Fruit fly (Drosophila melanogaster) whole organism, embryonic: ENCODE data around the gene NaPi-III.

ENCODE experiments used
- Atf-2 ChIP-seq: fragments of 200-800 bp; sonication (Bioruptor generic); optimal IDR thresholded peaks from 2 replicates; lab custom pipeline; 2016; ENCODE audit warnings: missing biosample characterization, missing genetic modification characterization
- B-H2 ChIP-seq: fragments of 200-800 bp; sonication (Bioruptor generic); optimal IDR thresholded peaks from 2 replicates; lab custom pipeline; 2018; ENCODE audit warnings: missing biosample characterization, mild to moderate bottlenecking, missing genetic modification characterization
- CG10147 ChIP-seq: fragments of 200-800 bp; sonication (Bioruptor generic); optimal IDR thresholded peaks from 2 replicates; lab custom pipeline; 2019; ENCODE audit warnings: missing biosample characterization, mild to moderate bottlenecking, missing genetic modification characterization, moderate library complexity
- CG10565 ChIP-seq: fragments of 200-800 bp; sonication (Bioruptor generic); optimal IDR thresholded peaks from 3 replicates; lab custom pipeline; 2016; ENCODE audit warnings: missing biosample characterization, mild to moderate bottlenecking, missing genetic modification characterization
- CG10959 ChIP-seq: fragments of 200-800 bp; sonication (Bioruptor generic); IDR thresholded peaks from 2 replicates; pipeline ENCODE4 v1.3.6; 2022; ENCODE audit warnings: missing biosample characterization, missing genetic modification characterization
- CG12659 ChIP-seq: fragments of 200-800 bp; sonication (Bioruptor generic); optimal IDR thresholded peaks from 3 replicates; lab custom pipeline; 2017; ENCODE audit warnings: mild to moderate bottlenecking, missing biosample characterization, missing genetic modification reagents, missing genetic modification characterization
- CG12942 ChIP-seq: fragments of 200-800 bp; sonication (Bioruptor generic); optimal IDR thresholded peaks from 3 replicates; lab custom pipeline; 2016; ENCODE audit warnings: missing biosample characterization, missing genetic modification characterization
- CG13296 ChIP-seq: fragments of 200-800 bp; sonication (Bioruptor generic); optimal IDR thresholded peaks from 3 replicates; lab custom pipeline; 2018; ENCODE audit warnings: missing biosample characterization, mild to moderate bottlenecking, missing genetic modification characterization
- CG13424 ChIP-seq: fragments of 200-800 bp; sonication (Bioruptor generic); optimal IDR thresholded peaks from 2 replicates; lab custom pipeline; 2019; ENCODE audit warnings: missing biosample characterization, mild to moderate bottlenecking, missing genetic modification characterization, moderate library complexity
- CG14441 ChIP-seq: fragments of 200-800 bp; sonication (Bioruptor generic); IDR thresholded peaks from 2 replicates; pipeline ENCODE4 v1.3.6; 2022; ENCODE audit warnings: missing biosample characterization, missing genetic modification characterization
- CG1529 ChIP-seq: fragments of 200-800 bp; sonication (Bioruptor generic); optimal IDR thresholded peaks from 3 replicates; lab custom pipeline; 2018; ENCODE audit warnings: missing biosample characterization, missing genetic modification characterization
- CG15479 ChIP-seq: fragments of 200-800 bp; sonication (Bioruptor generic); optimal IDR thresholded peaks from 3 replicates; lab custom pipeline; 2019; ENCODE audit warnings: missing biosample characterization, mild to moderate bottlenecking, missing genetic modification characterization, moderate library complexity
- CG2116 ChIP-seq: fragments of 200-800 bp; sonication (Bioruptor generic); optimal IDR thresholded peaks from 3 replicates; lab custom pipeline; 2018; ENCODE audit warnings: missing biosample characterization, mild to moderate bottlenecking, missing genetic modification characterization
- CG2875 ChIP-seq: fragments of 200-800 bp; sonication (Bioruptor generic); optimal IDR thresholded peaks from 2 replicates; lab custom pipeline; 2017; ENCODE audit warnings: missing biosample characterization, mild to moderate bottlenecking, missing genetic modification characterization, missing genetic modification reagents
- CG32767 ChIP-seq: fragments of 200-800 bp; sonication (Bioruptor generic); IDR thresholded peaks from 2 replicates; pipeline ENCODE4 v1.3.6; 2022; ENCODE audit warnings: missing biosample characterization, missing genetic modification characterization
- CG33557 ChIP-seq: fragments of 200-800 bp; sonication (Bioruptor generic); optimal IDR thresholded peaks from 2 replicates; lab custom pipeline; 2019; ENCODE audit warnings: missing biosample characterization, mild to moderate bottlenecking, missing genetic modification characterization, moderate library complexity
- CG34422 ChIP-seq: fragments of 200-800 bp; sonication (Bioruptor generic); IDR thresholded peaks from 3 replicates; pipeline ENCODE4 v1.3.6; 2022; ENCODE audit warnings: missing biosample characterization, missing genetic modification characterization
- CG5953 ChIP-seq: fragments of 200-800 bp; sonication (Bioruptor generic); IDR thresholded peaks from 2 replicates; pipeline ENCODE4 v1.3.6; 2022; ENCODE audit warnings: missing biosample characterization, missing genetic modification characterization
- CG6654 ChIP-seq: fragments of 200-800 bp; sonication (Bioruptor generic); optimal IDR thresholded peaks from 2 replicates; lab custom pipeline; 2017; ENCODE audit warnings: missing biosample characterization, mild to moderate bottlenecking, missing genetic modification characterization
- CG9609 ChIP-seq: fragments of 200-800 bp; sonication (Bioruptor generic); optimal IDR thresholded peaks from 3 replicates; lab custom pipeline; 2016; ENCODE audit warnings: missing biosample characterization, missing genetic modification characterization
- CG9797 ChIP-seq: fragments of 200-800 bp; sonication (Bioruptor generic); optimal IDR thresholded peaks from 3 replicates; lab custom pipeline; 2018; ENCODE audit warnings: missing biosample characterization, mild to moderate bottlenecking, missing genetic modification characterization
- CG9817 ChIP-seq: fragments of 200-800 bp; sonication (Bioruptor generic); optimal IDR thresholded peaks from 2 replicates; lab custom pipeline; 2018; ENCODE audit warnings: missing biosample characterization, mild to moderate bottlenecking, missing genetic modification characterization, moderate library complexity
- CG9876 ChIP-seq: fragments of 200-800 bp; sonication (Bioruptor generic); optimal IDR thresholded peaks from 2 replicates; lab custom pipeline; 2016; ENCODE audit warnings: missing biosample characterization, missing genetic modification characterization
- Deaf1 ChIP-seq: fragments of 200-800 bp; optimal IDR thresholded peaks from 3 replicates; lab custom pipeline; 2019; ENCODE audit warnings: missing biosample characterization, mild to moderate bottlenecking, missing genetic modification characterization, moderate library complexity
- Fer2 ChIP-seq: fragments of 200-800 bp; sonication (Bioruptor generic); optimal IDR thresholded peaks from 2 replicates; lab custom pipeline; 2018; ENCODE audit warnings: missing biosample characterization, mild to moderate bottlenecking, missing genetic modification characterization, moderate library complexity
- Hey ChIP-seq: fragments of 200-800 bp; sonication (Bioruptor generic); optimal IDR thresholded peaks from 3 replicates; lab custom pipeline; 2018; ENCODE audit warnings: missing biosample characterization, mild to moderate bottlenecking, missing genetic modification characterization
- Hsf ChIP-seq: fragments of 200-800 bp; sonication (Bioruptor generic); optimal IDR thresholded peaks from 3 replicates; lab custom pipeline; 2016; ENCODE audit warnings: missing biosample characterization, missing genetic modification characterization
- Max ChIP-seq: fragments of 200-800 bp; sonication (Bioruptor generic); optimal IDR thresholded peaks from 2 replicates; lab custom pipeline; 2016; ENCODE audit warnings: missing biosample characterization, mild to moderate bottlenecking, missing genetic modification characterization
- Med ChIP-seq: fragments of 200-800 bp; sonication (Bioruptor generic); peaks from one replicate; lab custom pipeline; 2016; ENCODE audit warnings: missing biosample characterization, missing genetic modification characterization, mild to moderate bottlenecking, inconsistent platforms, moderate library complexity
- Meics ChIP-seq: fragments of 200-800 bp; sonication (Bioruptor generic); optimal IDR thresholded peaks from 2 replicates; lab custom pipeline; 2017; ENCODE audit warnings: missing biosample characterization, mild to moderate bottlenecking, missing genetic modification characterization
- NFAT ChIP-seq: fragments of 200-800 bp; sonication (Bioruptor generic); IDR thresholded peaks from 2 replicates; pipeline ENCODE4 v1.3.6; 2022; ENCODE audit warnings: missing biosample characterization, missing genetic modification characterization
- Opbp ChIP-seq: fragments of 200-800 bp; sonication (Bioruptor generic); IDR thresholded peaks from 3 replicates; pipeline ENCODE4 v1.3.6; 2022; ENCODE audit warnings: missing biosample characterization, missing genetic modification characterization; ENCODE audit not compliant: partially characterized antibody
- Side ChIP-seq: fragments of 200-800 bp; sonication (Bioruptor generic); optimal IDR thresholded peaks from 2 replicates; lab custom pipeline; 2016; ENCODE audit warnings: missing biosample characterization, missing genetic modification characterization
- Stat92E ChIP-seq, 3 experiments: fragments of >200 bp in 2 of 3; fragments of 200-800 bp in 1 of 3; sonication (Bioruptor generic) in 1 of 3; optimal IDR thresholded peaks; 2 replicates each; lab custom pipeline; 2017 to 2019; ENCODE audit warnings: missing biosample characterization in 3 of 3, missing genetic modification characterization in 3 of 3, mild to moderate bottlenecking in 1 of 3, moderate library complexity in 1 of 3
- Vsx1 ChIP-seq: fragments of 200-800 bp; sonication (Bioruptor generic); optimal IDR thresholded peaks from 2 replicates; lab custom pipeline; 2017; ENCODE audit warnings: missing biosample characterization, mild to moderate bottlenecking, missing genetic modification characterization, missing genetic modification reagents
- bbx ChIP-seq: fragments of 200-800 bp; sonication (Bioruptor generic); IDR thresholded peaks from 2 replicates; pipeline ENCODE4 v1.3.6; 2022; ENCODE audit warnings: missing biosample characterization, missing genetic modification characterization; ENCODE audit not compliant: partially characterized antibody
- cg ChIP-seq: fragments of 200-800 bp; sonication (Bioruptor generic); optimal IDR thresholded peaks from 3 replicates; lab custom pipeline; 2019; ENCODE audit warnings: missing biosample characterization, mild to moderate bottlenecking, missing genetic modification characterization, moderate library complexity
- cwo ChIP-seq: fragments of 200-800 bp; sonication (Bioruptor generic); optimal IDR thresholded peaks from 3 replicates; lab custom pipeline; 2017; ENCODE audit warnings: missing biosample characterization, missing genetic modification characterization, mild to moderate bottlenecking, moderate library complexity, missing genetic modification reagents
- dmrt11E ChIP-seq: fragments of 200-800 bp; sonication (Bioruptor generic); optimal IDR thresholded peaks from 3 replicates; lab custom pipeline; 2018; ENCODE audit warnings: missing biosample characterization, mild to moderate bottlenecking, missing genetic modification characterization, moderate library complexity
- gce ChIP-seq: fragments of 200-800 bp; sonication (Bioruptor generic); IDR thresholded peaks from 3 replicates; pipeline ENCODE4 v1.3.6; 2022; ENCODE audit warnings: missing biosample characterization, missing genetic modification characterization
- gsb-n ChIP-seq: fragments of 200-800 bp; sonication (Bioruptor generic); optimal IDR thresholded peaks from 3 replicates; lab custom pipeline; 2018; ENCODE audit warnings: missing biosample characterization, mild to moderate bottlenecking, missing genetic modification characterization
- insv ChIP-seq, 2 experiments: fragments of 200-800 bp; sonication (Bioruptor generic); optimal IDR thresholded peaks; 3 replicates each; lab custom pipeline; 2016 to 2018; ENCODE audit warnings: missing biosample characterization in 2 of 2, missing genetic modification characterization in 2 of 2
- nerfin-1 ChIP-seq: fragments of 200-800 bp; sonication (Bioruptor generic); optimal IDR thresholded peaks from 3 replicates; lab custom pipeline; 2019; ENCODE audit warnings: missing biosample characterization, mild to moderate bottlenecking, missing genetic modification characterization, moderate library complexity
- pros ChIP-seq: fragments of 200-800 bp; sonication (Bioruptor generic); optimal IDR thresholded peaks from 3 replicates; lab custom pipeline; 2019; ENCODE audit warnings: missing biosample characterization, mild to moderate bottlenecking, missing genetic modification characterization, moderate library complexity
- rib ChIP-seq: fragments of 200-800 bp; sonication (Bioruptor generic); IDR thresholded peaks from 2 replicates; pipeline ENCODE4 v1.3.6; 2022; ENCODE audit warnings: missing biosample characterization, missing genetic modification characterization
- sim ChIP-seq: fragments of 200-800 bp; sonication (Bioruptor generic); IDR thresholded peaks from 2 replicates; pipeline ENCODE4 v1.3.6; 2022; ENCODE audit warnings: missing biosample characterization, missing genetic modification characterization
- sqz ChIP-seq: fragments of 200-800 bp; sonication (Bioruptor generic); optimal IDR thresholded peaks from 3 replicates; lab custom pipeline; 2018; ENCODE audit warnings: missing biosample characterization, mild to moderate bottlenecking, missing genetic modification characterization
- tgo ChIP-seq: fragments of 200-800 bp; sonication (Bioruptor generic); IDR thresholded peaks from 3 replicates; pipeline ENCODE4 v1.3.6; 2022; ENCODE audit warnings: missing biosample characterization, missing genetic modification characterization
- tx ChIP-seq: fragments of 200-800 bp; sonication (Bioruptor generic); optimal IDR thresholded peaks from 2 replicates; lab custom pipeline; 2016; ENCODE audit warnings: missing biosample characterization, missing genetic modification characterization
- usp ChIP-seq: fragments of >200 bp; optimal IDR thresholded peaks from 2 replicates; lab custom pipeline; 2017; ENCODE audit warnings: missing biosample characterization, missing genetic modification characterization

Gene NaPi-III

dm6 chr3L:11150735-11151287 lies 27.7 kb downstream of the NaPi-III start, which contains the start of gene CG6216 (continued):
- TF ChIP-seq gsb-n = no peak
- no peak for TF ChIP-seq Vsx1
- TF ChIP-seq NFAT (GFP tag; lab: Robert Waterston, UW) = no peak
- no peak for TF ChIP-seq CG14441 (GFP tag; lab: Robert Waterston, UW)
- TF ChIP-seq Atf-2 = no peak
- TF ChIP-seq CG13424 (tag; lab: Kevin White, UChicago) = no peak
- TF ChIP-seq nerfin-1 (tag; lab: Kevin White, UChicago) = no peak
- TF ChIP-seq Hey = no peak
- TF ChIP-seq CG33557 (GFP tag; lab: Kevin White, UChicago) = peak; percentile 26
- no peak for TF ChIP-seq tgo (GFP tag; lab: Robert Waterston, UW)
- TF ChIP-seq Max (GFP tag; lab: Kevin White, UChicago) = no peak
- TF ChIP-seq CG10565 (GFP tag; lab: Kevin White, UChicago) = no peak
- TF ChIP-seq CG15479 (GFP tag; lab: Kevin White, UChicago) = no peak
- TF ChIP-seq Hsf (GFP tag; lab: Kevin White, UChicago) = no peak
- TF ChIP-seq rib (GFP tag; lab: Robert Waterston, UW) = no peak
- peak; percentile 96 for TF ChIP-seq pros (GFP tag; lab: Kevin White, UChicago)
- TF ChIP-seq CG2875 (GFP tag; lab: Kevin White, UChicago) = peak; percentile 38
- no peak for TF ChIP-seq gce
- no peak for TF ChIP-seq sim (GFP tag; lab: Robert Waterston, UW)
- TF ChIP-seq CG6654 = no peak
- no peak for TF ChIP-seq dmrt11E
- TF ChIP-seq cg = peak; percentile 1
- no peak for TF ChIP-seq CG2116 (GFP tag; lab: Kevin White, UChicago)
- no peak for TF ChIP-seq CG9817 (tag; lab: Kevin White, UChicago)
- no peak for TF ChIP-seq CG1529 (GFP tag; lab: Kevin White, UChicago)
- TF ChIP-seq CG34422 (GFP tag; lab: Robert Waterston, UW) = no peak
- TF ChIP-seq usp (GFP tag; lab: Kevin White, UChicago) = no peak
- no peak for TF ChIP-seq CG13296 (GFP tag; lab: Kevin White, UChicago)
- TF ChIP-seq CG9609 (GFP tag; lab: Kevin White, UChicago) = no peak
- no peak for TF ChIP-seq B-H2 (GFP tag; lab: Kevin White, UChicago)
- TF ChIP-seq insv (GFP tag; optimal IDR thresholded peaks at IDR 0.05; lab: Kevin White, UChicago) = no peak
- TF ChIP-seq CG9797 = no peak
- no peak for TF ChIP-seq CG5953 (GFP tag; lab: Robert Waterston, UW)
- no peak for TF ChIP-seq CG32767 (GFP tag; lab: Robert Waterston, UW)
- peak in 1 of 3 experiments; percentile 3 for TF ChIP-seq Stat92E (GFP tag; optimal IDR thresholded peaks at IDR 0.05; lab: Kevin White, UChicago)
- peak; percentile 78 for TF ChIP-seq Deaf1
- TF ChIP-seq CG12659 = no peak
- TF ChIP-seq cwo (GFP tag; lab: Kevin White, UChicago) = peak; percentile 7
- TF ChIP-seq Med (GFP tag; lab: Kevin White, UChicago) = peak; percentile 45
- TF ChIP-seq CG12942 (GFP tag; lab: Kevin White, UChicago) = no peak
- no peak for TF ChIP-seq Opbp
- TF ChIP-seq CG10959 = no peak
- no peak for TF ChIP-seq Meics (GFP tag; lab: Kevin White, UChicago)
- TF ChIP-seq CG10147 (GFP tag; lab: Kevin White, UChicago) = no peak
- no peak; the same call in 1 of the 2 replicates for TF ChIP-seq bbx
- TF ChIP-seq CG9876 = no peak
- no peak for TF ChIP-seq Side
- TF ChIP-seq sqz (GFP tag; lab: Kevin White, UChicago) = no peak
- no peak for TF ChIP-seq Fer2 (tag; lab: Kevin White, UChicago)
- no peak for TF ChIP-seq tx
